Worm (Caenorhabditis elegans): ENCODE measurements around the gene srx-34.

Gene srx-34

DNA sequence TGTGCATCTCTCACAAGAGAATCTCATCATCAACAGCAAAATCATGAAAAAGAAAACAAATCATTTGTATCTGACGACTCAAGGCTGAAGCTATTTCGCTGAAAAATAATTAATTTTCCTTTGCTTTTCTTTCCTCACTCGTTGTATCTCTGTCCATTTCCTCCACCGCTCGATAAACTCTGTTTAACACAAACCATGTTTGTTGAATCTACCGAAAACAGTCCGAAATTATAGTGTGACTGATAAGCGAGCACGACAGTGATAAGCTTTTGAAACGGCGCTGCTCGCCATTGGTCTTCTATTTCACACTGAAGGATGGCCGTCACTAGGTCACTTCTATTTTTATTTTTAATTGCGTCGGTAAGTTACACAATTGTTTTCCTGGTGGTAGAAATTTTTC lies 44.4 kb downstream of the srx-34 start, which contains the start of gene npa-1 (continued):
- TF ChIP-seq pha-4 (GFP tag; IDR thresholded peaks at IDR 0.05) (no peak), pha-4 (tag; optimal IDR thresholded peaks at IDR 0.05) (no peak), T20F7.1 (GFP tag; optimal IDR thresholded peaks at IDR 0.05) (no peak), aly-2 (tag; optimal IDR thresholded peaks at IDR 0.05) (no peak), dve-1 (tag; optimal IDR thresholded peaks at IDR 0.05; ENCODE audit: insufficient read depth) (peak; percentile 26), lin-38 (GFP tag; IDR thresholded peaks at IDR 0.05) (no peak), nhr-77 (tag; optimal IDR thresholded peaks at IDR 0.05) (peak; percentile 13), nhr-102 (tag; optimal IDR thresholded peaks at IDR 0.05) (peak; percentile 5), lsy-2 (tag; optimal IDR thresholded peaks at IDR 0.05) (no peak), hmg-1.1 (GFP tag; IDR thresholded peaks at IDR 0.05) (no peak), F44E2.7 (GFP tag; IDR thresholded peaks at IDR 0.05) (no peak), ceh-82 (tag; optimal IDR thresholded peaks at IDR 0.05) (no peak), daf-12 (tag; optimal IDR thresholded peaks at IDR 0.05) (no peak), php-3 (GFP tag; IDR thresholded peaks at IDR 0.05) (no peak), lir-3 (tag; optimal IDR thresholded peaks at IDR 0.05) (no peak), nhr-10 (tag; optimal IDR thresholded peaks at IDR 0.05) (no peak), R02D3.7 (tag; optimal IDR thresholded peaks at IDR 0.05) (no peak), mdl-1 (tag; optimal IDR thresholded peaks at IDR 0.05) (no peak)

- TF ChIP-seq hif-1 (tag; optimal IDR thresholded peaks at IDR 0.05), result no peak
- TF ChIP-seq ceh-28 (tag; optimal IDR thresholded peaks at IDR 0.05), result no peak
- no peak for TF ChIP-seq nhr-11 (tag; optimal IDR thresholded peaks at IDR 0.05)
- TF ChIP-seq ama-1 (optimal IDR thresholded peaks at IDR 0.05), result no peak
- TF ChIP-seq ceh-44 (GFP tag; IDR thresholded peaks at IDR 0.05), result no peak
- no peak for TF ChIP-seq arid-1 (GFP tag; conservative IDR thresholded peaks at IDR 0.05)
- TF ChIP-seq ctbp-1 (GFP tag; IDR thresholded peaks at IDR 0.05), result no peak
- TF ChIP-seq nhr-102 (tag; optimal IDR thresholded peaks at IDR 0.05), result no peak
- no peak for TF ChIP-seq Y48G9A.11 (GFP tag; IDR thresholded peaks at IDR 0.05)
- no peak for TF ChIP-seq zip-11 (GFP tag; IDR thresholded peaks at IDR 0.05)
- TF ChIP-seq unc-62 (GFP tag; optimal IDR thresholded peaks at IDR 0.05 in 1 of 2), result no peak
- no peak for TF ChIP-seq unc-62 (tag; optimal IDR thresholded peaks at IDR 0.05)
- TF ChIP-seq sdz-12 (GFP tag; optimal IDR thresholded peaks at IDR 0.05), result no peak
- no peak for TF ChIP-seq ZK337.2 (GFP tag; IDR thresholded peaks at IDR 0.05)
- no peak for TF ChIP-seq D1046.2 (GFP tag; IDR thresholded peaks at IDR 0.05)
- TF ChIP-seq jun-1 (tag; optimal IDR thresholded peaks at IDR 0.05), result no peak
- TF ChIP-seq set-16 (GFP tag; IDR thresholded peaks at IDR 0.05), result no peak
- no peak for TF ChIP-seq php-3 (GFP tag; IDR thresholded peaks at IDR 0.05)
- no peak for TF ChIP-seq lsy-2 (tag; optimal IDR thresholded peaks at IDR 0.05)
- TF ChIP-seq dmd-6 (GFP tag; IDR thresholded peaks at IDR 0.05), result no peak
Observed at ce11 chrV:7072309-7072708, 47.8 kb downstream of the srx-34 start, which contains the start of gene F27B10.1. Gene F27B10.1, plus strand, starts transcription at chrV:7072609.

- TF ChIP-seq madf-5 (GFP tag; IDR thresholded peaks at IDR 0.05) (0 out of 4 replicates have a peak, but pooled peaks of 1 of the 2 experiments have one; percentile 29), attf-4 (tag; optimal IDR thresholded peaks at IDR 0.05) (no peak), dmd-9 (GFP tag; IDR thresholded peaks at IDR 0.05) (no peak), dpl-1 (GFP tag; optimal IDR thresholded peaks at IDR 0.05) (no peak), pqm-1 (tag; optimal IDR thresholded peaks at IDR 0.05) (no peak), lin-1 (GFP tag; IDR thresholded peaks at IDR 0.05) (no peak), zip-2 (tag; optimal IDR thresholded peaks at IDR 0.05) (no peak), saeg-2 (GFP tag; IDR thresholded peaks at IDR 0.05) (no peak), lim-7 (GFP tag; IDR thresholded peaks at IDR 0.05) (0 out of 2 replicates have a peak, but pooled peaks have one; percentile 54), egl-43 (GFP tag; IDR thresholded peaks at IDR 0.05) (0 out of 2 replicates have a peak, but pooled peaks have one; percentile 30), daf-16 (GFP tag; optimal IDR thresholded peaks at IDR 0.05) (no peak), daf-16 (tag; optimal IDR thresholded peaks at IDR 0.05) (no peak), nhr-48 (tag; optimal IDR thresholded peaks at IDR 0.05) (no peak), snpc-1.2 (GFP tag; IDR thresholded peaks at IDR 0.05) (0 out of 2 replicates have a peak, but pooled peaks have one; percentile 11), mes-2 (tag; optimal IDR thresholded peaks at IDR 0.05; ENCODE audit: poor library complexity, severe bottlenecking) (peak; percentile 9), pha-4 (GFP tag; IDR thresholded peaks at IDR 0.05) (no peak), pha-4 (tag; optimal IDR thresholded peaks at IDR 0.05) (no peak), daf-19 (GFP tag; conservative IDR thresholded peaks at IDR 0.05) (no peak)
Observed at ce11 chrV:7069605-7070004, 50.5 kb downstream of the srx-34 start.

Measured in whole organism, L4 larva.